Worm (Caenorhabditis elegans): ENCODE data around the gene imp-3.

The imp-3 gene

DNA sequence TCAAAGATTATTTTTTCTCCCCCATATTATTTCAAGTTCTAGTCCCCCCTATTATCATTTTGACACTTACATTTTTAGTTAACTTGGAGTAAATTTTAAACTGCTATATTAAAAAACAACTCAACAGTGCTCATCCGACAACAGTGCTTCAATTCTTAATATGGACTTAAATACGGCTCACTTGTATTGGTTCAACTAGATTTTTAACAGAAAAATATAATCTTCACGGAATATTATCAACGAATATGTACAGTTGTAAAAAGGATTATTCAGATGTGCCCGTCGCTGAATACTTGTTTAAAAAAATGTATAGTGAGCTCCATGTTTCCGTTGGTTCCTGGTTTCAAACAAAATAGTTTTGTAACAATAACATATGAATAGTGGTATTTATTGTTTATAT lies 10.9 kb upstream of the imp-3 start:
- no peak for TF ChIP-seq unc-62 (GFP tag; optimal IDR thresholded peaks at IDR 0.05)

DNA sequence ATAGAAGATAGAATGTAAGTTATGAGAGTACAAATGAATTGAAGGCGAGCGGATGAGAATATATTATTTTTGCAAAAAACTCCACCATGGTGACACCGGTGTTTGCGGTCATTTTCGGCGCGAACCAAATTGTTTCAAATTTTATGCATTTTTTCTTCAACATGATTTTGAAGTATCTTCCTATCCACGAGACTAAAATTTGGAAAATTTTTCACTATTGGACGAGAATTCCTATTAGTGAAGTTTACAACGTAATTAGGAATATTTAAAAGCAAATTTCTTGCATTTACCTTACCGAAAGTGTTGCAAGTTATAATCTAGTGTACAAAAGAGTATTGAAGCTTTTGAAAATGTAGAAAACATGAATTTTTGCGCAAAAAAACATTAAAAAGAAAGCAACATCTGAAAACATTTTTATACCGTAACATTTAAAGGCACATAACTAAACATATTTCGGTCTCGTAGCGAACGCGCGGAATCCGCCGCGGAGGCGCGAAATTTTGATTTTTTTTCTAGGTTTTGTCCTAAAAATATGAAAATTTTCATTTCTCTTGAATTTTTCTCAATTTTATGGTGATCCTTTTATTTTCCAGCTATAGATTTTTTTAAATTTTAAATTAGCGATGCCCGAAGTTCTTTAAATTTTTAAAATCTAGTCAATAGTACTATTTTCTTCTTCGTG lies 7.2 kb upstream of the imp-3 start, which contains the start of gene sgo-1:
Gene sgo-1 (minus strand): TSS at position 51 of the 682 bp plus-strand sequence.
- TF ChIP-seq unc-62 (GFP tag; optimal IDR thresholded peaks at IDR 0.05) = no peak

DNA sequence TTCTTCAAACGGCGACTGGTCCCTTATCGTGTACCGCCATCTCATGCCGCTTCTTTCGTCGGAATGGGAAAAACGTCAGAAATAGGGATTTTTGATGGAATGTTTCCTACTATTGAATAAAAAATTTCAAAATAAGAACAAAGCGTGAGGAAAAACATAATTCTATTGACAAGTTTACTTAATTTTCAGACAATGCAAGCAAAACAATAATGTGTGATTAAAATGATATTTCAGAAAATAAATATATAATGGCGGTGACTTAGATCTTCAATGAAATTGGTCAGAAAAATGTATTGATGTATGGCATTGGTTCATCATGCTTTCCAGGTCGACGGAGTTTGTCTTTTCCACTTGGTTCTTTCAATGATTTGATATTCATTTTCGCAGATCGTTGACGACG lies 5.3 kb upstream of the imp-3 start, which contains the start of gene ntp-1:
Gene ntp-1 (minus strand): TSS at position 101 of the 400 bp plus-strand sequence.
- TF ChIP-seq unc-62 (GFP tag; optimal IDR thresholded peaks at IDR 0.05) = no peak

DNA sequence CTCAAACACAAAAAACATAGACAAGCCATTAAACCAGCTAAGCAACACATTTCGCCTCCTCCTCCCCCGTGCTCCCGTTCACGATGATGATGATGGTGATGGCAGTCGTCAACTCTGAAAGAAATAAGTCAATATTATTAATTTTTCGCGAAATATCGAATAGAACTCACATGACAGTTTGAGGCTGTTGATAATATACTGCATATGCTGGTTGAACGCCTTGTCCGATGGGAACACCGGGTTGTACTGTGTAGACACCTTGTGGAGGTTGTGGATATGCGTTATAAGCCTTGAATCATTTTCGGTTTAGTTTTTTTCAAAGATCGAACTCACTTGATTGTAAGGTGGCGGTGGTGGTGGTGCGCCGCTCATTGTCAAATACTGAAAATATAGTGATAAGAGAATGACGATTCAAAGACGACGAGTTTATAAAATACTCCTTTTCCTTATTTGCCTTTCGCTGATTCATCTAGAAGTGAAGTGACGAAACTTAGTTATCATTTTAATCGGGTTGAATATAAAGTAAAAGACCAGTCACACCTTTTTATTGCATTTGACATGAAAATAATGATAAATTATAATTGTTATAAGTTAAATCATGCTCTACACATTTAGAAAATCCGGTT lies 2.5 kb upstream of the imp-3 start, which contains the start of gene C33H5.13:
Gene C33H5.13 (minus strand): TSS at position 443 of the 626 bp plus-strand sequence.
- TF ChIP-seq unc-62 (GFP tag; optimal IDR thresholded peaks at IDR 0.05) = no peak

DNA sequence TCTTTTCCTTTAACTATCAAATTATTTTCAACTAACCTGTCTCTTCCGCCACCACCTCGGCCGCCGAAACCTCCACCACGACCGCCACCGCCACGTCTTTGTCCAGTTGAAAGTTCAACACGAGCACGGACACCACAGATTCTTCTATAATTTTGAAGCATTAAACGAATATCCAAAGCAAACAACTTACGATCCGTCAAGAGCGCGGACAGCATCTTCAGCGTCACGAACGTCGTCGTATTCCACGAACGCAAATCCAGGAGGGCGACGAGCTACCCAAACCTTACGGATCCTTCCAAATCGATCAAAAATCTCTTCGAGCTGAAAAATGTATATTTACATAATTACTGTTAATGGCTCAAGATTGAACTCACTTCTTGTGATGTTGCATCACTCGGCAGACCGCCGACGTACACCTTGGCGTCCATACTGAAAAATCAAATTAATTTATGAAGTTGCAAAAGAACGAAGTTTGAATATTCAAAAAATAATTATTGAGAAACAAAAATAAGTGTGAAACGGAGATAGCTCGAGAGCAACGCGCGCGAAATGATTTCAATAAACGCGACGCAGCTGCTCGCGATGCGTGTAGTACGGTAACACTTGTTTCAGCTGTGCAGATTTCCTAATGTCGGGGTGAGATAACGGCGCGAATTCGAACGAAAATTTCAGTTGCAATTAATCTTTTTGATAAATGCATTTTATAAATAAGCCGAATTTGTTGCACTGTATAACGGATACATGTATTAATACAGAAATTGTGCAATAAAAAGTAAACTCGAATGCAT lies 1.6 kb upstream of the imp-3 start, which contains the start of gene rsp-6:
Gene rsp-6 (minus strand): TSS at position 429 of the 788 bp plus-strand sequence.
- no peak for TF ChIP-seq unc-62 (GFP tag; optimal IDR thresholded peaks at IDR 0.05)

DNA sequence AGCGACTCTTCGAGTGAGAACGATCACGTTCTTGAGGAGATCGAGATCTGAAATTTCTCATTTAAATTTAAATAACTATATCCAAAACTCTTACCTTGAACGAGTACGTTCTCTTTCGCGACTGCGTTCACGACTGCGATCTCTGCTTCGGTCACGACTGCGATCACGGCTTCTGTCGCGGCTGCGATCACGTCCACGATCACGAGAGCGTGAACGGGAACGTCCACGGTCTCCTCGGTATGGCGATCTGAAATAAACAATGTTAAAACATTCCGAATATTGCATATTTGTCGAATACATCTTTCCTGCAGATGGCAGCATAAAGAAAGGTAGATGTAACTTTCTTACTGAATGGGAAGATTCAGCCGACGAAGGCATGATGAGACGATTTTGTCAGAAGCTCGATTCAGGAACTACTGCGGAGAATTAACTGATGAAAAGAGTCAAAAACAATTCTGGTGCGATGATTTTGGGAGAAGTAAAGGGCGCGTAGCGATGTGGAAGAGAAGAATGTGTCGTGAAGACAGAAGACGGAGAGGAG lies 808 bp upstream of the imp-3 start:
- TF ChIP-seq unc-62 (GFP tag; optimal IDR thresholded peaks at IDR 0.05) = no peak

DNA sequence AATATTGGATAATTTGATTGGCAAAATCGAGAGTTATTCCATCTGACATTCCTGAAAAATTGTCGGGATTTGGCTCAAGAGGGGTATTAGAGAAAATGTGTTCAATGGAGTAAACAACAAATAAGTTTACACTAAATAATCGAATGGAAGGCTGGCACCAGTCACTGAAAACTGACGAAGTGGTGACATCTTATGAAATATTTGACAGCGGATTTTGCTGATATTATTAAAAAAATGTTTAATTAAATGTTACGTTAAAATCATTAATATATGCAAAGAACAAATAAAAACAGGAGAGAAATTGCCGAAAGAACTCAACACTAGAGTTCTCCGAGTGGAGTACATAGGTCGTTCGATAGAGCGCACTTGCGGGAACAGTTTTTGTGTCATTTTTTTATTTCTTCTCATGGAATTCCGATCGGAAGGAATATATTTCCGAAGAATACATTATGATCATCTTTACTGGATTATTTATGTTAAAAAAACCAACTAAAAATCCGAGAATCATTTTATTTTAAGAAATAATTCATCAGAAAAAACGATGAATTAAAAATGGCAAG lies 3.8 kb downstream of the imp-3 start, which contains the start of gene tag-322:
Gene tag-322 (minus strand): TSS at position 51 of the 560 bp plus-strand sequence.
- TF ChIP-seq unc-62 (GFP tag; optimal IDR thresholded peaks at IDR 0.05) = no peak

DNA sequence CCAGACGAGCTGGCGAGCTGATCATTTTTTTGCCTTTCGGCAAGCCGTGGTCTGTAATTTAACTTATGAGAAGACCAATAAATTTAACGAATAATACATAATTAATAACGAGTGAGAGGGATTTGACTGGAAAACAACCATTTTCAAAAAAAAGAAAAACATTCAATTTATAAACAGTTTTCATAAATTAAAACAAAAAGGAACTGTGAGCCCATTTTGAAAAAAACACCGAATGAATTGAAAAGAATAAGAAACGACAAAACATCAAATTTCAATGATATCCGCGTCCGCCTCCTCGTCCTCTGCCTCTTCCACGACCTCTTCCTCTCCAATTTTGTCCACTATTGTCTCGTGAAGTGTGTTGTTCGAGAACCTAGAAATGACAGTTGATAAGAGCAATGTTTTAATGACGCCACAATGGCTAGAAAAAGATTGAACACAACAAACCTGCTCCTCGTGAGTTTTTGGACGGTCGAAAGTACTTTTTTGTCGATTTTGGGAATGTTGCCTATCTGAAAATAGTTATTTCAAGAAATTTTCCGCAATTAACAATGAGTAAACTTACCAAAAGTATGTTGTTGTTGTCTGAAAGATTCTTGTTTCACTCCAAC lies 5.5 kb downstream of the imp-3 start, which contains the start of gene tag-321:
Gene tag-321 (minus strand): TSS at position 51 of the 611 bp plus-strand sequence.
- TF ChIP-seq unc-62 (GFP tag; optimal IDR thresholded peaks at IDR 0.05) = no peak

DNA sequence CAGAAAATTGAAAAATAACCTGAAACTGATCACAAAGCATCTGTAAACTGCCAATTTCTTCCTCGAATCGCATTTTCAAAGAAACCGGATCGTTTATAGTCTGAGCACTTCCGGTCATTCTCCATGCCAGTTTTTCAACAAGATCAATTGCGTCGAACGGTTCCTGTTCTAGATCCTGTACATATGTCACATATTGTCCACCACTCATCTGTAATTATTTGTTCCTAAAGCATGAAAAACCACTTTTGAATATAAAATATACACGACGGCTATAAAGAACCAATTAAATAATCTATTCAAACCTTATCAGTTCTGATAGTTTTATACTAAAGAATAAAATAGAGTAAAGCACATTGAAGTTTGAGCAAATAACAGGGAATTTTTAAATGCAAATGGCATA lies 7.1 kb downstream of the imp-3 start, which contains the start of gene sec-10:
Gene sec-10 (minus strand): TSS at position 208 of the 400 bp plus-strand sequence.
- TF ChIP-seq unc-62 (GFP tag; optimal IDR thresholded peaks at IDR 0.05) = no peak

DNA sequence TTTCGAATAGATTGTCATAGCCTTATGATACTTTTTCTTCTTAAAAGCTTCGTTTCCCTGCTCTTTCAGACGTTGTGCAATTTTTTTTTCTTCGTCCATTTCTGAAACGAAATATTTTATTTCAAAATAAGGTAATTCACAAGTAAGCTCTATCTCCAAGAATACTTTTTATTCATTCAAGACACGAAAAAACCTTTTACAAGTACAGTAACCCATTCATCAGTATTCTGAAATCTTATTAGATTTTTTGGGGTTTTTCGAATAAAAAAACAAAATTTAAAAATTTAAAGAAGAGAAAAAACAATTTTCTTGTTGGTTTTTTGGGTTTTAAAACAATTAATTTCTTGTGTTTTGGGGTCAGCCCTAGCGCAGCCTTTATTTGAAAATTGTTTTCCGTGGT lies 10.5 kb downstream of the imp-3 start, which contains the start of gene rpap-3:
Gene rpap-3 (minus strand): TSS at position 101 of the 400 bp plus-strand sequence.
- no peak for TF ChIP-seq unc-62 (GFP tag; optimal IDR thresholded peaks at IDR 0.05)

DNA sequence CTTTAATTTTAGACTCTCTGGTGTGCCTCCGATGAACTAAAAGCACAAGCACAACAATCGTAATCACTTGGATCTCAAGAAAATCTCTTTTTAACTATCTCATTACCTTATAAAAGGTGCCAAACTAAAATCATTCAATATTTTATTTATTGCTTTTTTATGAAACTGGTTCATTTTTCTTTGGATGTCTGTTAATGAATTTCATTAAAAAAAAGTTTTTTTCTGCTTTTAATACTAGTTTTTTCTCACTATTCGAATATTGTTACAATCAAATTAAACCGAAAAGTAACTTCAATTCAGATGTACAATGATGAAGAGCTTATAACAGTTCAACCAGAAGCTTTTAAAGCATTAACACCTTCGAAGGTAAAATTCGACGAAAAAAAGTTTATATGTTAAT lies 13.7 kb downstream of the imp-3 start, which contains the start of gene swd-2.1:
Gene swd-2.1 (plus strand): TSS at position 301 of the 400 bp plus-strand sequence.
- no peak for TF ChIP-seq unc-62 (GFP tag; optimal IDR thresholded peaks at IDR 0.05)

DNA sequence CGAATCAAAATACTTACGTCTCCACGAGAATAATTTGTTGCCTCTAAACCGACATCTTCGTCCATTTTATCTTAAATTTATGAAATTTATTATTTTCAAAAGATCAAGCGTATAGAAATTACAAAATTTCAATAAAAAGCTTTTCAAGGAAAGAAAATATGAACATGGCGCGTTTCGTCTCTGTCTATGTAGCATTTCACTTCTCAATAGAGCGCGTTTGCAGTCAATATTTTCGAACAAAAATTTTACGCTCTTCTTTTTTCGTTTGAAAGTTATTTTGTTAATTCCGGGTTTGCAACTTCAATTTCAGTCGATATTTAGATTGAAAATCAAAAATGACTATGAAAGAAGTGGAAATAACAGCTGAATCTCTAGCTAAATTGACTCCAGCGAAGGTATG lies 15.2 kb downstream of the imp-3 start, which contains the start of the genes hcf-1 and swd-2.2:
Gene hcf-1 (minus strand): TSS at position 70 of the 400 bp plus-strand sequence.
Gene swd-2.2 (plus strand): TSS at position 206 of the 400 bp plus-strand sequence.
- TF ChIP-seq unc-62 (GFP tag; optimal IDR thresholded peaks at IDR 0.05) = no peak

DNA sequence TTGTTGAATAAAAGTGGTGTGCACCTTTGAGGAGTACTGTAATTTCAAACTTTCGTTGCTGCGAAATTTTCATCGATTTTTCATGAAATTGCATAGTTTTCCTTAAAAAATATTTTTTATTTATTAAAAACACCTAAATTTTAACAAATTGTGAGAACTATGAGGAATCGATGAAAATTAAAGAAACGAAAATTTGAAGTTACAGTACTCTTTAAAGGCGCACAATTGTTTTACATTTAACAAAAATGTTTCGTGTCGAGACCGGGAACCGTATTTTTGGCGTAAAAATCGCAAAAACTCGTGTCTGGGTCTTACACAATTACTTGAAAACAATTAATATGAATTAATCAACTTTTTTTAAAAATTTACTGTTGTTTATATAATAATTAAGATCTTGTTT lies 19.3 kb downstream of the imp-3 start, which contains the start of gene rdl-1:
Gene rdl-1 (minus strand): TSS at position 101 of the 400 bp plus-strand sequence.
- TF ChIP-seq unc-62 (GFP tag; optimal IDR thresholded peaks at IDR 0.05) = no peak

DNA sequence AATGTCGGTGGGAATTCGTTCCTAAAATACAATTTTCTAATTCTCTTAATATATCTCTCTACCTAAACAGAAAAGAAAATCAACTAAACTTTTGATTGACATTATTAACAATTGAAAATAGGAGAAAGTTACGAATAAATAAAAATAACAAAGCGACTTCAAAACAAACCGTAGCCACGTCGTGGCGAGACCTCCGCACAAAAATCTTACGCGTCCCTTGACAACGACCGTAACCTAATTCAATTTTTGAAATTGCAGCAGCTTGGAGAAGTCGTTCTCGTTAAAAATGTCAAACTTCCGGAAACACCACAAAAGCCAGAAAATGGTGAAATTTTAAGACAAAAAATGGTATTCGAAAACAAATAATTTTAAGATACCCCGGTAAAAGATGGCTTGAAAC lies 25.1 kb downstream of the imp-3 start:
- TF ChIP-seq unc-62 (GFP tag; optimal IDR thresholded peaks at IDR 0.05) = no peak
